Worm (Caenorhabditis elegans) whole organism, young adult: ENCODE data around the gene F08C6.5.

Experiments
- F22D6.2 ChIP-seq: sonication (generic microtip); optimal IDR thresholded peaks from 2 replicates; lab custom pipeline; 2016; ENCODE audit warnings: mild to moderate bottlenecking, missing genetic modification characterization, missing compliant biosample characterization
- F23B12.7 ChIP-seq: sonication (generic microtip); optimal IDR thresholded peaks from 2 replicates; lab custom pipeline; 2017; ENCODE audit warnings: missing genetic modification characterization, mild to moderate bottlenecking, missing compliant biosample characterization, antibody characterized with exemption, moderate library complexity; ENCODE audit not compliant: insufficient read depth
- T26A5.8 ChIP-seq: sonication (generic microtip); optimal IDR thresholded peaks from 2 replicates; lab custom pipeline; 2016; ENCODE audit warnings: missing genetic modification characterization, missing compliant biosample characterization
- efl-1 ChIP-seq: fragments of 150-350 bp; optimal IDR thresholded peaks from 2 replicates; lab custom pipeline; 2014; ENCODE audit warnings: missing biosample characterization, missing genetic modification reagents, missing genetic modification characterization

- TF ChIP-seq F22D6.2 (tag; lab: Kevin White, UChicago), result no peak
- TF ChIP-seq T26A5.8 (tag; lab: Kevin White, UChicago), result no peak
- TF ChIP-seq F23B12.7, result no peak
- TF ChIP-seq efl-1, result no peak
Measured at ce11 chrX:7532632-7533031, 26.6 kb upstream of the F08C6.5 start, which contains the start of gene ceh-14.
